Worm (Caenorhabditis elegans) whole organism, young adult: Measurements from ENCODE around the gene K09H11.11.
A peak's percentile ranks its signal among the peaks of the same experiment; 100 is the strongest.
"Not testable (repeated sequence)": the region's sequence is repeated elsewhere in the genome, so short reads cannot be mapped to it uniquely, and the experiment has no call there.

Source experiments
- C06A6.2 ChIP-seq: fragments of 200-800 bp; sonication (Bioruptor generic); conservative IDR thresholded peaks from 2 replicates; pipeline ENCODE4 v1.3.6; 2022; ENCODE audit warnings: missing genetic modification characterization, missing compliant biosample characterization
- C17E4.6 ChIP-seq: fragments of 200-800 bp; sonication (Bioruptor generic); IDR thresholded peaks from 2 replicates; pipeline ENCODE4 v1.3.6; 2022; ENCODE audit warnings: missing genetic modification reagents, missing genetic modification characterization, missing compliant biosample characterization
- D2030.7 ChIP-seq: fragments of 200-800 bp; sonication (Bioruptor generic); IDR thresholded peaks from 2 replicates; pipeline ENCODE4 v1.3.6; 2022; ENCODE audit warnings: missing genetic modification reagents, missing genetic modification characterization, missing compliant biosample characterization
- F39B2.1 ChIP-seq: fragments of 200-800 bp; sonication (Bioruptor generic); IDR thresholded peaks from 2 replicates; pipeline ENCODE4 v1.3.6; 2022; ENCODE audit warnings: missing genetic modification reagents, missing genetic modification characterization, missing compliant biosample characterization
- F49E8.2 ChIP-seq: sonication (generic microtip); optimal IDR thresholded peaks from 3 replicates; lab custom pipeline; 2017; ENCODE audit warnings: missing genetic modification characterization, mild to moderate bottlenecking, missing compliant biosample characterization, antibody characterized with exemption, moderate library complexity; ENCODE audit not compliant: insufficient read depth
- K11D2.4 ChIP-seq: fragments of 200-800 bp; sonication (Bioruptor generic); IDR thresholded peaks from 2 replicates; pipeline ENCODE4 v1.3.6; 2022; ENCODE audit warnings: missing genetic modification reagents, missing genetic modification characterization, missing compliant biosample characterization
- Y53F4B.3 ChIP-seq: fragments of 200-800 bp; sonication (Bioruptor generic); IDR thresholded peaks from 2 replicates; pipeline ENCODE4 v1.3.6; 2022; ENCODE audit warnings: missing genetic modification reagents, missing genetic modification characterization, missing compliant biosample characterization
- Y53G8AR.9 ChIP-seq: fragments of 200-800 bp; sonication (Bioruptor generic); conservative IDR thresholded peaks from 2 replicates; pipeline ENCODE4 v1.3.6; 2022; ENCODE audit warnings: missing genetic modification reagents, missing genetic modification characterization, missing compliant biosample characterization
- Y56A3A.18 ChIP-seq: fragments of 200-800 bp; sonication (Bioruptor generic); IDR thresholded peaks from 2 replicates; pipeline ENCODE4 v1.3.6; 2022; ENCODE audit warnings: missing genetic modification reagents, missing genetic modification characterization, missing compliant biosample characterization
- Y79H2A.3 ChIP-seq: fragments of 200-800 bp; sonication (Bioruptor generic); conservative IDR thresholded peaks from 2 replicates; pipeline ENCODE4 v1.3.6; 2022; ENCODE audit warnings: missing genetic modification reagents, missing genetic modification characterization, missing compliant biosample characterization
- Y95B8A.8 ChIP-seq: fragments of 200-800 bp; sonication (Bioruptor generic); IDR thresholded peaks from 2 replicates; pipeline ENCODE4 v1.3.6; 2022; ENCODE audit warnings: missing genetic modification reagents, missing genetic modification characterization, missing compliant biosample characterization
- aptf-2 ChIP-seq: fragments of 200-800 bp; sonication (Bioruptor generic); conservative IDR thresholded peaks from 2 replicates; pipeline ENCODE4 v1.3.6; 2022; ENCODE audit warnings: missing genetic modification reagents, missing genetic modification characterization, missing compliant biosample characterization
- attf-3 ChIP-seq: fragments of 200-800 bp; sonication (Bioruptor generic); conservative IDR thresholded peaks from 2 replicates; pipeline ENCODE4 v1.3.6; 2022; ENCODE audit warnings: missing genetic modification reagents, missing genetic modification characterization, missing compliant biosample characterization
- attf-5 ChIP-seq: fragments of 200-800 bp; sonication (Bioruptor generic); optimal IDR thresholded peaks from 2 replicates; lab custom pipeline; 2018; ENCODE audit warnings: mild to moderate bottlenecking, missing genetic modification characterization, missing compliant biosample characterization
- attf-6 ChIP-seq: fragments of 200-800 bp; sonication (Bioruptor generic); IDR thresholded peaks from 2 replicates; pipeline ENCODE4 v1.3.6; 2022; ENCODE audit warnings: missing genetic modification reagents, missing genetic modification characterization, missing compliant biosample characterization
- bed-2 ChIP-seq: fragments of 200-800 bp; sonication (Bioruptor generic); IDR thresholded peaks from 2 replicates; pipeline ENCODE4 v1.3.6; 2022; ENCODE audit warnings: missing genetic modification reagents, missing genetic modification characterization, missing compliant biosample characterization
- cebp-1 ChIP-seq, 2 experiments: fragments of 200-800 bp in 1 of 2; sonication (Bioruptor generic) in 1 of 2; sonication (generic microtip) in 1 of 2; IDR thresholded peaks in 1 of 2; optimal IDR thresholded peaks in 1 of 2; 2 replicates each; pipeline versions ENCODE4 v1.3.6 to Lab custom; 2017 to 2022; ENCODE audit warnings: missing compliant biosample characterization in 2 of 2, missing genetic modification characterization in 2 of 2, mild to moderate bottlenecking in 1 of 2, missing genetic modification reagents in 1 of 2, moderate library complexity in 1 of 2
- cebp-2 ChIP-seq: fragments of 200-800 bp; sonication (Bioruptor generic); IDR thresholded peaks from 2 replicates; pipeline ENCODE4 v1.3.6; 2022; ENCODE audit warnings: missing genetic modification characterization, missing compliant biosample characterization
- ceh-100 ChIP-seq: fragments of 200-800 bp; sonication (Bioruptor generic); IDR thresholded peaks from 2 replicates; pipeline ENCODE4 v1.3.6; 2022; ENCODE audit warnings: missing genetic modification reagents, missing genetic modification characterization, missing compliant biosample characterization
- ceh-58 ChIP-seq: fragments of 200-800 bp; sonication (Bioruptor generic); IDR thresholded peaks from 2 replicates; pipeline ENCODE4 v1.3.6; 2022; ENCODE audit warnings: missing genetic modification characterization, missing compliant biosample characterization
- ceh-91 ChIP-seq: fragments of 200-800 bp; sonication (Bioruptor generic); IDR thresholded peaks from 2 replicates; pipeline ENCODE4 v1.3.6; 2022; ENCODE audit warnings: missing genetic modification reagents, missing genetic modification characterization, missing compliant biosample characterization
- dox-1 ChIP-seq: fragments of 200-800 bp; sonication (Bioruptor generic); IDR thresholded peaks from 2 replicates; pipeline ENCODE4 v1.3.6; 2022; ENCODE audit warnings: missing genetic modification reagents, missing genetic modification characterization, missing compliant biosample characterization
- dpl-1 ChIP-seq: fragments of 150-350 bp; optimal IDR thresholded peaks from 2 replicates; lab custom pipeline; 2014; ENCODE audit warnings: missing biosample characterization, missing genetic modification reagents, missing genetic modification characterization
- efl-1 ChIP-seq: fragments of 150-350 bp; optimal IDR thresholded peaks from 2 replicates; lab custom pipeline; 2014; ENCODE audit warnings: missing biosample characterization, missing genetic modification reagents, missing genetic modification characterization
- egl-18 ChIP-seq: fragments of 200-800 bp; sonication (Bioruptor generic); IDR thresholded peaks from 2 replicates; pipeline ENCODE4 v1.3.6; 2022; ENCODE audit warnings: missing genetic modification reagents, missing genetic modification characterization, missing compliant biosample characterization
- egl-44 ChIP-seq: fragments of 200-800 bp; sonication (Bioruptor generic); IDR thresholded peaks from 2 replicates; pipeline ENCODE4 v1.3.6; 2022; ENCODE audit warnings: missing genetic modification reagents, missing genetic modification characterization, missing compliant biosample characterization
- egrh-3 ChIP-seq: fragments of 200-800 bp; sonication (Bioruptor generic); IDR thresholded peaks from 2 replicates; pipeline ENCODE4 v1.3.6; 2022; ENCODE audit warnings: missing genetic modification reagents, missing genetic modification characterization, missing compliant biosample characterization
- ekl-4 ChIP-seq: fragments of 200-800 bp; sonication (Bioruptor generic); IDR thresholded peaks from 2 replicates; pipeline ENCODE4 v1.3.6; 2022; ENCODE audit warnings: missing genetic modification reagents, missing genetic modification characterization, missing compliant biosample characterization
- hmg-1.2 ChIP-seq: fragments of 200-800 bp; sonication (Bioruptor generic); IDR thresholded peaks from 2 replicates; pipeline ENCODE4 v1.3.6; 2022; ENCODE audit warnings: missing genetic modification reagents, missing genetic modification characterization, missing compliant biosample characterization
- hmg-20 ChIP-seq: fragments of 200-800 bp; sonication (Bioruptor generic); IDR thresholded peaks from 2 replicates; pipeline ENCODE4 v1.3.6; 2022; ENCODE audit warnings: missing genetic modification reagents, missing genetic modification characterization, missing compliant biosample characterization
- hsf-1 ChIP-seq: fragments of 200-800 bp; sonication (Bioruptor generic); IDR thresholded peaks from 2 replicates; pipeline ENCODE4 v1.3.6; 2022; ENCODE audit warnings: missing genetic modification reagents, missing genetic modification characterization, missing compliant biosample characterization
- lin-40 ChIP-seq: sonication (generic microtip); optimal IDR thresholded peaks from 2 replicates; lab custom pipeline; 2016; ENCODE audit warnings: missing genetic modification characterization, mild to moderate bottlenecking, missing compliant biosample characterization, missing genotype, missing genetic modification reagents
- lin-54 ChIP-seq: fragments of 200-800 bp; sonication (Bioruptor generic); optimal IDR thresholded peaks from 2 replicates; lab custom pipeline; 2018; ENCODE audit warnings: mild to moderate bottlenecking, missing genetic modification characterization, missing compliant biosample characterization
- lir-1 ChIP-seq: fragments of 200-800 bp; sonication (Bioruptor generic); conservative IDR thresholded peaks from 2 replicates; pipeline ENCODE4 v1.3.6; 2022; ENCODE audit warnings: missing genetic modification reagents, missing genetic modification characterization, missing compliant biosample characterization
- madf-6 ChIP-seq: fragments of 200-800 bp; sonication (Bioruptor generic); IDR thresholded peaks from 2 replicates; pipeline ENCODE4 v1.3.6; 2022; ENCODE audit warnings: missing genetic modification reagents, missing genetic modification characterization, missing compliant biosample characterization
- mcd-1 ChIP-seq: fragments of 200-800 bp; sonication (Bioruptor generic); IDR thresholded peaks from 2 replicates; pipeline ENCODE4 v1.3.6; 2022; ENCODE audit warnings: missing genetic modification reagents, missing genetic modification characterization, missing compliant biosample characterization
- nfyb-1 ChIP-seq: fragments of 200-800 bp; sonication (Bioruptor generic); IDR thresholded peaks from 2 replicates; pipeline ENCODE4 v1.3.6; 2022; ENCODE audit warnings: missing genetic modification reagents, missing genetic modification characterization, missing compliant biosample characterization
- nhr-80 ChIP-seq: sonication (generic microtip); optimal IDR thresholded peaks from 2 replicates; lab custom pipeline; 2016; ENCODE audit warnings: missing genetic modification characterization, missing compliant biosample characterization
- rcor-1 ChIP-seq: fragments of 200-800 bp; sonication (Bioruptor generic); IDR thresholded peaks from 2 replicates; pipeline ENCODE4 v1.3.6; 2022; ENCODE audit warnings: missing genetic modification reagents, missing genetic modification characterization, missing compliant biosample characterization
- snpc-3.4 ChIP-seq: sonication (generic microtip); optimal IDR thresholded peaks from 2 replicates; lab custom pipeline; 2017; ENCODE audit warnings: missing genetic modification characterization, mild to moderate bottlenecking, missing compliant biosample characterization, antibody characterized with exemption, moderate library complexity, missing genotype, missing genetic modification reagents
- snpc-4 ChIP-seq, 5 experiments: fragments of 150-350 bp in 1 of 5; sonication (generic microtip) in 4 of 5; optimal IDR thresholded peaks; 2 replicates each; lab custom pipeline; 2014 to 2018; ENCODE audit warnings: missing genetic modification characterization in 5 of 5, missing biosample characterization in 3 of 5, antibody characterized with exemption in 2 of 5, mild to moderate bottlenecking in 2 of 5, missing compliant biosample characterization in 2 of 5, missing genotype in 2 of 5, moderate library complexity in 2 of 5, missing genetic modification reagents in 1 of 5
- tbp1 ChIP-seq: fragments of 200-800 bp; sonication (Bioruptor generic); optimal IDR thresholded peaks from 2 replicates; lab custom pipeline; 2018; ENCODE audit warnings: mild to moderate bottlenecking, missing genetic modification characterization, missing compliant biosample characterization
- ztf-18 ChIP-seq: sonication (generic microtip); optimal IDR thresholded peaks from 2 replicates; lab custom pipeline; 2016; ENCODE audit warnings: missing genotype, mild to moderate bottlenecking, missing genetic modification characterization, missing compliant biosample characterization
- ztf-25 ChIP-seq: fragments of 200-800 bp; sonication (Bioruptor generic); IDR thresholded peaks from 2 replicates; pipeline ENCODE4 v1.3.6; 2022; ENCODE audit warnings: missing genetic modification reagents, missing genetic modification characterization, missing compliant biosample characterization
- ztf-28 ChIP-seq: fragments of 200-800 bp; sonication (Bioruptor generic); IDR thresholded peaks from 2 replicates; pipeline ENCODE4 v1.3.6; 2022; ENCODE audit warnings: missing genetic modification reagents, missing genetic modification characterization, missing compliant biosample characterization
- ztf-6 ChIP-seq: fragments of 200-800 bp; sonication (Bioruptor generic); IDR thresholded peaks from 2 replicates; pipeline ENCODE4 v1.3.6; 2022; ENCODE audit warnings: missing genetic modification reagents, missing genetic modification characterization, missing compliant biosample characterization

The K09H11.11 gene

ce11 chrV:5776941-5777340 is 21.9 kb upstream of the K09H11.11 start, which contains the start of gene F44E7.4 (continued):
- TF ChIP-seq C17E4.6 (GFP tag; lab: Robert Waterston, UW), result peak; percentile 89
- TF ChIP-seq ceh-91, result peak; percentile 93
- TF ChIP-seq ceh-58 (GFP tag; lab: Robert Waterston, UW), result 0 out of 2 replicates have a peak, but pooled peaks have one; percentile 10
- TF ChIP-seq D2030.7 (GFP tag; lab: Robert Waterston, UW), result peak; percentile 99
- TF ChIP-seq C06A6.2 (GFP tag; lab: Robert Waterston, UW), result peak; percentile 99
- peak; percentile 97 for TF ChIP-seq ztf-28 (GFP tag; lab: Robert Waterston, UW)
- TF ChIP-seq Y79H2A.3 (GFP tag; lab: Robert Waterston, UW), result peak; percentile 88
- TF ChIP-seq hmg-1.2 (GFP tag; lab: Robert Waterston, UW), result peak; percentile 96
- peak; percentile 77 for TF ChIP-seq ztf-25
- TF ChIP-seq snpc-3.4 (tag; lab: Kevin White, UChicago), result peak; percentile 29
- peak; percentile 43 for TF ChIP-seq lin-40 (tag; lab: Kevin White, UChicago)
- peak; percentile 77 for TF ChIP-seq attf-6 (GFP tag; lab: Robert Waterston, UW)
- TF ChIP-seq Y56A3A.18 (GFP tag; lab: Robert Waterston, UW), result peak; percentile 76; the same call in 1 of the 2 replicates
- TF ChIP-seq egl-18 (GFP tag; lab: Robert Waterston, UW), result 0 out of 2 replicates have a peak, but pooled peaks have one; percentile 73
- TF ChIP-seq madf-6 (GFP tag; lab: Robert Waterston, UW), result peak; percentile 93
- peak; percentile 88 for TF ChIP-seq cebp-1 (GFP tag; IDR thresholded peaks at IDR 0.05; lab: Robert Waterston, UW)
- peak; percentile 52 for TF ChIP-seq cebp-1 (tag; optimal IDR thresholded peaks at IDR 0.05; lab: Kevin White, UChicago)
- peak; percentile 85 for TF ChIP-seq egrh-3 (GFP tag; lab: Robert Waterston, UW)
- peak; percentile 83 for TF ChIP-seq K11D2.4 (GFP tag; lab: Robert Waterston, UW)
- TF ChIP-seq ceh-100 (GFP tag; lab: Robert Waterston, UW), result peak; percentile 96
- TF ChIP-seq egl-44 (GFP tag; lab: Robert Waterston, UW), result peak; percentile 85
- TF ChIP-seq F49E8.2 (tag; lab: Kevin White, UChicago), result peak; percentile 56
- TF ChIP-seq rcor-1 (GFP tag; lab: Robert Waterston, UW), result peak; percentile 94
- TF ChIP-seq nhr-80 (tag; lab: Kevin White, UChicago), result peak; percentile 19
- peak; percentile 78 for TF ChIP-seq hsf-1 (GFP tag; lab: Robert Waterston, UW)
- peak; percentile 37 for TF ChIP-seq attf-5 (GFP tag; lab: Kevin White, UChicago)
- TF ChIP-seq F39B2.1 (GFP tag; lab: Robert Waterston, UW), result peak; percentile 71; the same call in 1 of the 2 replicates
- peak; percentile 28 for TF ChIP-seq ztf-18 (tag; lab: Kevin White, UChicago)
- TF ChIP-seq attf-3 (GFP tag; lab: Robert Waterston, UW), result peak; percentile 82
- TF ChIP-seq bed-2 (GFP tag; lab: Robert Waterston, UW), result peak; percentile 82
- peak; percentile 65; the same call in 1 of the 2 replicates for TF ChIP-seq aptf-2 (GFP tag; lab: Robert Waterston, UW)
- TF ChIP-seq lir-1, result 0 out of 2 replicates have a peak, but pooled peaks have one; percentile 12
- TF ChIP-seq hmg-20 (GFP tag; lab: Robert Waterston, UW), result peak; percentile 69; the same call in 1 of the 2 replicates
- peak; percentile 93 for TF ChIP-seq ekl-4 (GFP tag; lab: Robert Waterston, UW)
- peak; percentile 47 for TF ChIP-seq dpl-1
- TF ChIP-seq ztf-6, result peak; percentile 85
- TF ChIP-seq mcd-1 (GFP tag; lab: Robert Waterston, UW), result peak; percentile 98
- peak; percentile 98 for TF ChIP-seq dox-1 (GFP tag; lab: Robert Waterston, UW)
- TF ChIP-seq tbp1 (GFP tag; lab: Kevin White, UChicago), result peak; percentile 49
- TF ChIP-seq cebp-2, result peak; percentile 84; the same call in 1 of the 2 replicates
- peak; percentile 63 for TF ChIP-seq efl-1 (GFP tag; lab: Kevin White, UChicago)
- TF ChIP-seq Y53G8AR.9 (GFP tag; lab: Robert Waterston, UW), result peak; percentile 94
- TF ChIP-seq nfyb-1 (GFP tag; lab: Robert Waterston, UW), result peak; percentile 95
- TF ChIP-seq Y95B8A.8 (GFP tag; lab: Robert Waterston, UW), result peak; percentile 95
- peak; percentile 56 for TF ChIP-seq lin-54 (GFP tag; lab: Kevin White, UChicago)
- not testable (repeated sequence) for TF ChIP-seq snpc-4 (GFP tag; optimal IDR thresholded peaks at IDR 0.05; lab: Kevin White, UChicago)
- peak in 3 of 4 experiments; percentile 15 to 37 (median 26) for TF ChIP-seq snpc-4 (tag; optimal IDR thresholded peaks at IDR 0.05; lab: Kevin White, UChicago)
- TF ChIP-seq Y53F4B.3 (GFP tag; lab: Robert Waterston, UW), result peak; percentile 77
- TF ChIP-seq, all 124 proteins: peak for 60; not testable (repeated sequence) for 64
